Fruit fly (Drosophila melanogaster) whole organism, prepupa: ENCODE data around the gene TbCMF46.

ENCODE experiments used
- Blimp-1 ChIP-seq: fragments of 200-800 bp; sonication (Bioruptor generic); optimal IDR thresholded peaks from 3 replicates; lab custom pipeline; 2017; ENCODE audit warnings: missing biosample characterization, missing genetic modification characterization, mild to moderate bottlenecking, moderate library complexity, missing genetic modification reagents
- CG10631 ChIP-seq: fragments of 200-800 bp; sonication (Bioruptor generic); optimal IDR thresholded peaks from 2 replicates; lab custom pipeline; 2016; ENCODE audit warnings: missing biosample characterization, missing genetic modification characterization
- CG11902 ChIP-seq: fragments of 200-800 bp; sonication (Bioruptor generic); optimal IDR thresholded peaks from 3 replicates; lab custom pipeline; 2016; ENCODE audit warnings: missing biosample characterization, missing genetic modification characterization
- CG15336 ChIP-seq: fragments of 200-800 bp; sonication (Bioruptor generic); IDR thresholded peaks from 2 replicates; pipeline ENCODE4 v1.3.6; 2022; ENCODE audit warnings: missing biosample characterization, missing genetic modification characterization
- CG1621 ChIP-seq: fragments of 200-800 bp; sonication (Bioruptor generic); optimal IDR thresholded peaks from 3 replicates; lab custom pipeline; 2018; ENCODE audit warnings: missing biosample characterization, mild to moderate bottlenecking, missing genetic modification characterization
- CG16779 ChIP-seq: fragments of 200-800 bp; sonication (Bioruptor generic); optimal IDR thresholded peaks from 3 replicates; lab custom pipeline; 2017; ENCODE audit warnings: missing biosample characterization, mild to moderate bottlenecking, missing genetic modification characterization
- CG31627 ChIP-seq: fragments of 200-800 bp; sonication (Bioruptor generic); optimal IDR thresholded peaks from 3 replicates; lab custom pipeline; 2016; ENCODE audit warnings: missing biosample characterization, missing genetic modification characterization
- CG32006 ChIP-seq: fragments of 200-800 bp; sonication (Bioruptor generic); optimal IDR thresholded peaks from 3 replicates; lab custom pipeline; 2017; ENCODE audit warnings: missing biosample characterization, mild to moderate bottlenecking, missing genetic modification characterization
- CG3919 ChIP-seq: fragments of 200-800 bp; sonication (Bioruptor generic); optimal IDR thresholded peaks from 3 replicates; lab custom pipeline; 2016; ENCODE audit warnings: missing biosample characterization, missing genetic modification characterization
- CG4318 ChIP-seq: fragments of 200-800 bp; sonication (Bioruptor generic); optimal IDR thresholded peaks from 3 replicates; lab custom pipeline; 2017; ENCODE audit warnings: missing biosample characterization, mild to moderate bottlenecking, missing genetic modification characterization
- CG6163 ChIP-seq: fragments of 200-800 bp; sonication (Bioruptor generic); IDR thresholded peaks from 3 replicates; pipeline ENCODE4 v1.3.6; 2022; ENCODE audit warnings: missing biosample characterization, missing genetic modification characterization
- CG6808 ChIP-seq: fragments of 200-800 bp; sonication (Bioruptor generic); optimal IDR thresholded peaks from 3 replicates; lab custom pipeline; 2017; ENCODE audit warnings: missing biosample characterization, missing genetic modification characterization, mild to moderate bottlenecking, moderate library complexity, missing genetic modification reagents
- CG7368 ChIP-seq: fragments of 200-800 bp; sonication (Bioruptor generic); optimal IDR thresholded peaks from 3 replicates; lab custom pipeline; 2016; ENCODE audit warnings: missing biosample characterization, missing genetic modification characterization
- CG8119 ChIP-seq: fragments of 200-800 bp; sonication (Bioruptor generic); IDR thresholded peaks from 3 replicates; pipeline ENCODE4 v1.3.6; 2022; ENCODE audit warnings: missing biosample characterization, missing genetic modification characterization
- Eip75B ChIP-seq: fragments of 200-800 bp; sonication (Bioruptor generic); optimal IDR thresholded peaks from 3 replicates; lab custom pipeline; 2016; ENCODE audit warnings: missing biosample characterization, missing genetic modification characterization
- Eip78C ChIP-seq: fragments of 200-800 bp; sonication (Bioruptor generic); peaks from one replicate; lab custom pipeline; 2016; ENCODE audit warnings: missing biosample characterization, missing genetic modification characterization
- Eip93F ChIP-seq: fragments of 200-800 bp; sonication (Bioruptor generic); optimal IDR thresholded peaks from 2 replicates; lab custom pipeline; 2016; ENCODE audit warnings: missing biosample characterization, mild to moderate bottlenecking, missing genetic modification characterization
- Ets21C ChIP-seq: fragments of 200-800 bp; sonication (Bioruptor generic); optimal IDR thresholded peaks from 3 replicates; lab custom pipeline; 2016; ENCODE audit warnings: missing biosample characterization, missing genetic modification characterization
- Ets96B ChIP-seq: fragments of 200-800 bp; optimal IDR thresholded peaks from 2 replicates; lab custom pipeline; 2019; ENCODE audit warnings: missing biosample characterization, mild to moderate bottlenecking, missing genetic modification characterization, moderate library complexity
- Gug ChIP-seq: fragments of 200-800 bp; sonication (Bioruptor generic); IDR thresholded peaks from 2 replicates; pipeline ENCODE4 v1.3.6; 2022; ENCODE audit warnings: missing biosample characterization, missing genetic modification characterization
- Hr38 ChIP-seq: sonication (Bioruptor generic); optimal IDR thresholded peaks from 2 replicates; lab custom pipeline; 2016; ENCODE audit warnings: missing biosample characterization, missing genetic modification characterization
- Hr39 ChIP-seq: fragments of 200-800 bp; sonication (Bioruptor generic); optimal IDR thresholded peaks from 2 replicates; lab custom pipeline; 2016; ENCODE audit warnings: missing biosample characterization, missing genetic modification characterization
- Hr4 ChIP-seq: fragments of 200-800 bp; sonication (Bioruptor generic); optimal IDR thresholded peaks from 3 replicates; lab custom pipeline; 2016; ENCODE audit warnings: missing biosample characterization, missing genetic modification characterization
- Lpt ChIP-seq: fragments of 200-800 bp; sonication (Bioruptor generic); optimal IDR thresholded peaks from 3 replicates; lab custom pipeline; 2016; ENCODE audit warnings: missing biosample characterization, missing genetic modification characterization
- Met ChIP-seq: fragments of 200-800 bp; sonication (Bioruptor generic); optimal IDR thresholded peaks from 3 replicates; lab custom pipeline; 2016; ENCODE audit warnings: missing biosample characterization, missing genetic modification characterization
- OdsH ChIP-seq: fragments of 200-800 bp; sonication (Bioruptor generic); optimal IDR thresholded peaks from 3 replicates; lab custom pipeline; 2016; ENCODE audit warnings: missing biosample characterization, missing genetic modification characterization
- Smox ChIP-seq: fragments of 200-800 bp; sonication (Bioruptor generic); optimal IDR thresholded peaks from 3 replicates; lab custom pipeline; 2016; ENCODE audit warnings: missing biosample characterization, missing genetic modification characterization
- Sox102F ChIP-seq: fragments of 200-800 bp; sonication (Bioruptor generic); optimal IDR thresholded peaks from 2 replicates; lab custom pipeline; 2016; ENCODE audit warnings: missing biosample characterization, mild to moderate bottlenecking, missing genetic modification characterization
- Sox14 ChIP-seq: fragments of 200-800 bp; sonication (Bioruptor generic); optimal IDR thresholded peaks from 3 replicates; lab custom pipeline; 2016; ENCODE audit warnings: missing biosample characterization, missing genetic modification characterization
- Sox15 ChIP-seq: fragments of 200-800 bp; sonication (Bioruptor generic); optimal IDR thresholded peaks from 3 replicates; lab custom pipeline; 2016; ENCODE audit warnings: missing biosample characterization, missing genetic modification characterization
- achi ChIP-seq: fragments of 200-800 bp; sonication (Bioruptor generic); optimal IDR thresholded peaks from 3 replicates; lab custom pipeline; 2016; ENCODE audit warnings: missing biosample characterization, missing genetic modification characterization
- cyc ChIP-seq: fragments of 200-800 bp; sonication (Bioruptor generic); optimal IDR thresholded peaks from 3 replicates; lab custom pipeline; 2016; ENCODE audit warnings: missing biosample characterization, missing genetic modification characterization
- dac ChIP-seq: fragments of 200-800 bp; sonication (Bioruptor generic); optimal IDR thresholded peaks from 2 replicates; lab custom pipeline; 2017; ENCODE audit warnings: missing biosample characterization, mild to moderate bottlenecking, missing genetic modification characterization
- dsx ChIP-seq: fragments of 200-800 bp; optimal IDR thresholded peaks from 3 replicates; lab custom pipeline; 2019; ENCODE audit warnings: missing biosample characterization, mild to moderate bottlenecking, missing genetic modification characterization, moderate library complexity; ENCODE audit not compliant: poor library complexity, severe bottlenecking
- eg ChIP-seq: fragments of 200-800 bp; sonication (Bioruptor generic); IDR thresholded peaks from 3 replicates; pipeline ENCODE4 v1.3.6; 2022; ENCODE audit warnings: missing biosample characterization, missing genetic modification characterization
- esn ChIP-seq: fragments of 200-800 bp; sonication (Bioruptor generic); optimal IDR thresholded peaks from 2 replicates; lab custom pipeline; 2016; ENCODE audit warnings: missing biosample characterization, mild to moderate bottlenecking, missing genetic modification characterization, moderate library complexity
- fd85E ChIP-seq: fragments of 200-800 bp; sonication (Bioruptor generic); optimal IDR thresholded peaks from 3 replicates; lab custom pipeline; 2016; ENCODE audit warnings: missing biosample characterization, missing genetic modification characterization
- pdm3 ChIP-seq: fragments of 200-800 bp; sonication (Bioruptor generic); optimal IDR thresholded peaks from 3 replicates; lab custom pipeline; 2016; ENCODE audit warnings: missing biosample characterization, missing genetic modification characterization
- salr ChIP-seq, 2 experiments: fragments of 200-800 bp; sonication (Bioruptor generic); optimal IDR thresholded peaks; 3 replicates each; lab custom pipeline; 2016 to 2018; ENCODE audit warnings: missing biosample characterization in 2 of 2, missing genetic modification characterization in 2 of 2, mild to moderate bottlenecking in 1 of 2
- spab ChIP-seq: fragments of 200-800 bp; sonication (Bioruptor generic); optimal IDR thresholded peaks from 2 replicates; lab custom pipeline; 2017; ENCODE audit warnings: missing biosample characterization, mild to moderate bottlenecking, missing genetic modification characterization, missing genetic modification reagents
- ss ChIP-seq, 2 experiments: fragments of 200-800 bp; sonication (Bioruptor generic); optimal IDR thresholded peaks; 2 replicates in 1 of 2; 3 replicates in 1 of 2; lab custom pipeline; 2017 to 2018; ENCODE audit warnings: mild to moderate bottlenecking in 2 of 2, missing biosample characterization in 2 of 2, missing genetic modification characterization in 2 of 2, moderate library complexity in 1 of 2
- svp ChIP-seq: fragments of 200-800 bp; sonication (Bioruptor generic); peaks from one replicate; lab custom pipeline; 2016; ENCODE audit warnings: missing biosample characterization, missing genetic modification characterization
- topi ChIP-seq: fragments of 200-800 bp; sonication (Bioruptor generic); optimal IDR thresholded peaks from 3 replicates; lab custom pipeline; 2016; ENCODE audit warnings: missing biosample characterization, missing genetic modification characterization
- vri ChIP-seq: fragments of 200-800 bp; sonication (Bioruptor generic); optimal IDR thresholded peaks from 3 replicates; lab custom pipeline; 2016; ENCODE audit warnings: missing biosample characterization, mild to moderate bottlenecking, missing genetic modification characterization

TbCMF46 gene

dm6 chr2L:9948520-9948858 is 23.8 kb upstream of the TbCMF46 start:
- TF ChIP-seq CG3919 = no peak
- TF ChIP-seq CG6808 (GFP tag; lab: Kevin White, UChicago) = peak; percentile 0
- no peak for TF ChIP-seq CG31627 (GFP tag; lab: Kevin White, UChicago)
- TF ChIP-seq svp (GFP tag; lab: Kevin White, UChicago) = peak; percentile 89
- TF ChIP-seq CG6163 (GFP tag; lab: Robert Waterston, UW) = no peak

- TF ChIP-seq Ets96B = no peak
- TF ChIP-seq CG11902 (GFP tag; lab: Kevin White, UChicago) = no peak
- peak; percentile 34 for TF ChIP-seq Sox14 (GFP tag; lab: Kevin White, UChicago)
- peak; percentile 87 for TF ChIP-seq Eip93F (GFP tag; lab: Kevin White, UChicago)
- TF ChIP-seq OdsH (GFP tag; lab: Kevin White, UChicago) = peak; percentile 10
- TF ChIP-seq CG6163 (GFP tag; lab: Robert Waterston, UW) = 0 out of 3 replicates have a peak, but pooled peaks have one; percentile 49
- peak; percentile 4 for TF ChIP-seq CG31627 (GFP tag; lab: Kevin White, UChicago)
- TF ChIP-seq CG32006 = peak; percentile 46
- TF ChIP-seq Eip75B (GFP tag; lab: Kevin White, UChicago) = no peak
- no peak for TF ChIP-seq dsx (GFP tag; lab: Kevin White, UChicago)
- TF ChIP-seq Smox (GFP tag; lab: Kevin White, UChicago) = peak; percentile 22
- TF ChIP-seq svp (GFP tag; lab: Kevin White, UChicago) = no peak
- peak; percentile 6 for TF ChIP-seq Hr39 (GFP tag; lab: Kevin White, UChicago)
- peak; percentile 85 for TF ChIP-seq Eip78C (GFP tag; lab: Kevin White, UChicago)
- TF ChIP-seq esn (GFP tag; lab: Kevin White, UChicago) = peak; percentile 50
- peak; percentile 22 for TF ChIP-seq topi (GFP tag; lab: Kevin White, UChicago)
- TF ChIP-seq ss (GFP tag; optimal IDR thresholded peaks at IDR 0.05; lab: Kevin White, UChicago) = peak; percentile 0 to 14
- peak; percentile 5 for TF ChIP-seq Hr4 (GFP tag; lab: Kevin White, UChicago)
- TF ChIP-seq eg = peak; percentile 23; the same call in 1 of the 3 replicates
- TF ChIP-seq salr (GFP tag; optimal IDR thresholded peaks at IDR 0.05; lab: Kevin White, UChicago) = peak in 1 of 2 experiments; percentile 12
- TF ChIP-seq CG10631 (GFP tag; lab: Kevin White, UChicago) = no peak
- peak; percentile 99 for TF ChIP-seq vri
- peak; percentile 13 for TF ChIP-seq CG1621
- peak; percentile 29 for TF ChIP-seq pdm3
- TF ChIP-seq Hr38 = no peak
- TF ChIP-seq Gug = no peak
- TF ChIP-seq Sox102F (GFP tag; lab: Kevin White, UChicago) = no peak
Observed at dm6 chr2L:9947738-9948519, 23.3 kb upstream of the TbCMF46 start.

- TF ChIP-seq Sox14 (GFP tag; lab: Kevin White, UChicago) = peak; percentile 76
- TF ChIP-seq CG15336 = peak; percentile 48; the same call in 1 of the 2 replicates
- TF ChIP-seq CG6163 (GFP tag; lab: Robert Waterston, UW) = peak; percentile 73
- no peak for TF ChIP-seq Ets21C (GFP tag; lab: Kevin White, UChicago)
- TF ChIP-seq CG3919 = peak; percentile 46
- TF ChIP-seq fd85E (GFP tag; lab: Kevin White, UChicago) = peak; percentile 16
- peak; percentile 61 for TF ChIP-seq Sox102F (GFP tag; lab: Kevin White, UChicago)
- peak; percentile 35 for TF ChIP-seq Met (GFP tag; lab: Kevin White, UChicago)
- TF ChIP-seq esn (GFP tag; lab: Kevin White, UChicago) = peak; percentile 5
- TF ChIP-seq OdsH (GFP tag; lab: Kevin White, UChicago) = no peak
- no peak for TF ChIP-seq Sox15
- peak; percentile 16; the same call in 1 of the 3 replicates for TF ChIP-seq CG8119 (GFP tag; lab: Robert Waterston, UW)
- TF ChIP-seq CG10631 (GFP tag; lab: Kevin White, UChicago) = no peak
- no peak for TF ChIP-seq Blimp-1 (GFP tag; lab: Kevin White, UChicago)
- peak; percentile 26 for TF ChIP-seq CG7368 (GFP tag; lab: Kevin White, UChicago)
- TF ChIP-seq cyc (GFP tag; lab: Kevin White, UChicago) = no peak
- no peak for TF ChIP-seq Hr38
- no peak for TF ChIP-seq dac (GFP tag; lab: Kevin White, UChicago)
- no peak for TF ChIP-seq CG4318 (GFP tag; lab: Kevin White, UChicago)
- TF ChIP-seq achi (GFP tag; lab: Kevin White, UChicago) = peak; percentile 34
- TF ChIP-seq Hr39 (GFP tag; lab: Kevin White, UChicago) = no peak
- no peak for TF ChIP-seq Eip78C (GFP tag; lab: Kevin White, UChicago)
- no peak for TF ChIP-seq spab (GFP tag; lab: Kevin White, UChicago)
- TF ChIP-seq CG1621 = peak; percentile 64
- no peak for TF ChIP-seq Smox (GFP tag; lab: Kevin White, UChicago)
- TF ChIP-seq Hr4 (GFP tag; lab: Kevin White, UChicago) = no peak
- peak; percentile 65 for TF ChIP-seq CG16779 (tag; lab: Kevin White, UChicago)
- TF ChIP-seq topi (GFP tag; lab: Kevin White, UChicago) = no peak
- TF ChIP-seq CG32006 = no peak
- peak; percentile 89 for TF ChIP-seq svp (GFP tag; lab: Kevin White, UChicago)
- peak in 1 of 2 experiments; percentile 32 for TF ChIP-seq salr (GFP tag; optimal IDR thresholded peaks at IDR 0.05; lab: Kevin White, UChicago)
- peak; percentile 8 for TF ChIP-seq Lpt
Observed at dm6 chr2L:9947265-9947664, 22.6 kb upstream of the TbCMF46 start, which contains the start of gene CG5853. Gene CG5853, minus strand, starts transcription at chr2L:9947648.
